Fruit fly (Drosophila melanogaster) whole organism, embryonic: ENCODE measurements around the gene smid.

Source experiments
- BEAF-32 ChIP-seq: fragments of 200-800 bp; sonication (Bioruptor generic); optimal IDR thresholded peaks from 3 replicates; lab custom pipeline; 2017; ENCODE audit warnings: missing biosample characterization, missing genetic modification characterization, mild to moderate bottlenecking, moderate library complexity, missing genetic modification reagents
- CG10366 ChIP-seq: fragments of 200-800 bp; sonication (Bioruptor generic); IDR thresholded peaks from 2 replicates; pipeline ENCODE4 v1.3.6; 2022; ENCODE audit warnings: missing biosample characterization, missing genetic modification characterization
- CG10654 ChIP-seq: fragments of 200-800 bp; sonication (Bioruptor generic); optimal IDR thresholded peaks from 2 replicates; lab custom pipeline; 2016; ENCODE audit warnings: missing biosample characterization, missing genetic modification characterization
- CG11456 ChIP-seq: fragments of 200-800 bp; sonication (Bioruptor generic); IDR thresholded peaks from 3 replicates; pipeline ENCODE4 v1.3.6; 2022; ENCODE audit warnings: missing biosample characterization, missing genetic modification characterization
- CG12155 ChIP-seq: fragments of 200-800 bp; sonication (Bioruptor generic); optimal IDR thresholded peaks from 3 replicates; lab custom pipeline; 2016; ENCODE audit warnings: missing biosample characterization, missing genetic modification characterization
- CG1233 ChIP-seq: fragments of 200-800 bp; sonication (Bioruptor generic); optimal IDR thresholded peaks from 4 replicates; lab custom pipeline; 2018; ENCODE audit warnings: missing biosample characterization, mild to moderate bottlenecking, missing genetic modification characterization
- CG14710 ChIP-seq: fragments of 200-800 bp; sonication (Bioruptor generic); optimal IDR thresholded peaks from 3 replicates; lab custom pipeline; 2019; ENCODE audit warnings: missing biosample characterization, mild to moderate bottlenecking, missing genetic modification characterization, moderate library complexity
- CG15514 ChIP-seq: fragments of 200-800 bp; sonication (Bioruptor generic); optimal IDR thresholded peaks from 3 replicates; lab custom pipeline; 2017; ENCODE audit warnings: missing biosample characterization, missing genetic modification characterization, mild to moderate bottlenecking, moderate library complexity, missing genetic modification reagents
- CG17802 ChIP-seq: fragments of 200-800 bp; sonication (Bioruptor generic); optimal IDR thresholded peaks from 2 replicates; lab custom pipeline; 2018; ENCODE audit warnings: missing biosample characterization, mild to moderate bottlenecking, missing genetic modification characterization, moderate library complexity
- CG18599 ChIP-seq: fragments of 200-800 bp; sonication (Bioruptor generic); optimal IDR thresholded peaks from 3 replicates; lab custom pipeline; 2017; ENCODE audit warnings: missing biosample characterization, missing genetic modification characterization, mild to moderate bottlenecking, moderate library complexity, missing genetic modification reagents
- CG2120 ChIP-seq: fragments of 200-800 bp; sonication (Bioruptor generic); optimal IDR thresholded peaks from 3 replicates; lab custom pipeline; 2016; ENCODE audit warnings: missing biosample characterization, missing genetic modification characterization
- CG30020 ChIP-seq: fragments of 200-800 bp; optimal IDR thresholded peaks from 2 replicates; lab custom pipeline; 2019; ENCODE audit warnings: missing biosample characterization, mild to moderate bottlenecking, missing genetic modification characterization, moderate library complexity
- CG30403 ChIP-seq: fragments of 200-800 bp; sonication (Bioruptor generic); optimal IDR thresholded peaks from 3 replicates; lab custom pipeline; 2016; ENCODE audit warnings: missing biosample characterization, missing genetic modification characterization
- CG31388 ChIP-seq: fragments of 200-800 bp; sonication (Bioruptor generic); optimal IDR thresholded peaks from 2 replicates; lab custom pipeline; 2016; ENCODE audit warnings: missing biosample characterization, missing genetic modification characterization
- CG33213 ChIP-seq: fragments of 200-800 bp; sonication (Bioruptor generic); optimal IDR thresholded peaks from 3 replicates; lab custom pipeline; 2016; ENCODE audit warnings: missing biosample characterization, missing genetic modification characterization
- CG3995 ChIP-seq: fragments of 200-800 bp; sonication (Bioruptor generic); optimal IDR thresholded peaks from 3 replicates; lab custom pipeline; 2016; ENCODE audit warnings: missing biosample characterization, missing genetic modification characterization
- CG4617 ChIP-seq: fragments of 200-800 bp; sonication (Bioruptor generic); optimal IDR thresholded peaks from 3 replicates; lab custom pipeline; 2016; ENCODE audit warnings: missing biosample characterization, missing genetic modification characterization, borderline replicate concordance
- CG6791 ChIP-seq: fragments of 200-800 bp; sonication (Bioruptor generic); IDR thresholded peaks from 3 replicates; pipeline ENCODE4 v1.3.6; 2022; ENCODE audit warnings: missing biosample characterization, missing genetic modification characterization; ENCODE audit not compliant: partially characterized antibody
- CG7928 ChIP-seq: fragments of 200-800 bp; sonication (Bioruptor generic); optimal IDR thresholded peaks from 2 replicates; lab custom pipeline; 2017; ENCODE audit warnings: missing biosample characterization, mild to moderate bottlenecking, missing genetic modification characterization
- CG9797 ChIP-seq: fragments of 200-800 bp; sonication (Bioruptor generic); optimal IDR thresholded peaks from 3 replicates; lab custom pipeline; 2018; ENCODE audit warnings: missing biosample characterization, mild to moderate bottlenecking, missing genetic modification characterization
- CG9817 ChIP-seq: fragments of 200-800 bp; sonication (Bioruptor generic); optimal IDR thresholded peaks from 2 replicates; lab custom pipeline; 2018; ENCODE audit warnings: missing biosample characterization, mild to moderate bottlenecking, missing genetic modification characterization, moderate library complexity
- Dbx ChIP-seq: fragments of 200-800 bp; sonication (Bioruptor generic); IDR thresholded peaks from 3 replicates; pipeline ENCODE4 v1.3.6; 2022; ENCODE audit warnings: missing biosample characterization, missing genetic modification characterization
- H15 ChIP-seq: fragments of 200-800 bp; sonication (Bioruptor generic); IDR thresholded peaks from 3 replicates; pipeline ENCODE4 v1.3.6; 2022; ENCODE audit warnings: missing biosample characterization, missing genetic modification characterization
- Hr3 ChIP-seq: fragments of 200-800 bp; sonication (Bioruptor generic); optimal IDR thresholded peaks from 3 replicates; lab custom pipeline; 2016; ENCODE audit warnings: missing biosample characterization, missing genetic modification characterization
- Med ChIP-seq: fragments of 200-800 bp; sonication (Bioruptor generic); peaks from one replicate; lab custom pipeline; 2016; ENCODE audit warnings: missing biosample characterization, missing genetic modification characterization, mild to moderate bottlenecking, inconsistent platforms, moderate library complexity
- Meics ChIP-seq: fragments of 200-800 bp; sonication (Bioruptor generic); optimal IDR thresholded peaks from 2 replicates; lab custom pipeline; 2017; ENCODE audit warnings: missing biosample characterization, mild to moderate bottlenecking, missing genetic modification characterization
- Myb ChIP-seq: fragments of 200-800 bp; sonication (Bioruptor generic); optimal IDR thresholded peaks from 2 replicates; lab custom pipeline; 2016; ENCODE audit warnings: missing biosample characterization, missing genetic modification characterization
- Scr ChIP-seq: fragments of 200-800 bp; sonication (Bioruptor generic); IDR thresholded peaks from 2 replicates; pipeline ENCODE4 v1.3.6; 2022; ENCODE audit warnings: missing biosample characterization, missing genetic modification characterization; ENCODE audit not compliant: partially characterized antibody
- ab ChIP-seq: fragments of 200-800 bp; sonication (Bioruptor generic); optimal IDR thresholded peaks from 2 replicates; lab custom pipeline; 2016; ENCODE audit warnings: missing biosample characterization, missing genetic modification characterization
- cad ChIP-seq: fragments of >200 bp; optimal IDR thresholded peaks from 2 replicates; lab custom pipeline; 2017; ENCODE audit warnings: missing biosample characterization, missing genetic modification characterization
- eyg ChIP-seq: fragments of 200-800 bp; sonication (Bioruptor generic); optimal IDR thresholded peaks from 3 replicates; lab custom pipeline; 2016; ENCODE audit warnings: missing biosample characterization, missing genetic modification characterization
- fd64A ChIP-seq: fragments of 200-800 bp; sonication (Bioruptor generic); optimal IDR thresholded peaks from 3 replicates; lab custom pipeline; 2018; ENCODE audit warnings: missing biosample characterization, mild to moderate bottlenecking, missing genetic modification characterization
- gcm ChIP-seq: fragments of 200-800 bp; sonication (Bioruptor generic); optimal IDR thresholded peaks from 2 replicates; lab custom pipeline; 2019; ENCODE audit warnings: missing biosample characterization, mild to moderate bottlenecking, missing genetic modification characterization, moderate library complexity
- grn ChIP-seq: fragments of 200-800 bp; sonication (Bioruptor generic); optimal IDR thresholded peaks from 3 replicates; lab custom pipeline; 2017; ENCODE audit warnings: missing biosample characterization, missing genetic modification characterization
- nau ChIP-seq: fragments of 200-800 bp; sonication (Bioruptor generic); optimal IDR thresholded peaks from 3 replicates; lab custom pipeline; 2017; ENCODE audit warnings: missing biosample characterization, mild to moderate bottlenecking, missing genetic modification characterization, missing genetic modification reagents
- nerfin-1 ChIP-seq: fragments of 200-800 bp; sonication (Bioruptor generic); optimal IDR thresholded peaks from 3 replicates; lab custom pipeline; 2019; ENCODE audit warnings: missing biosample characterization, mild to moderate bottlenecking, missing genetic modification characterization, moderate library complexity
- oc ChIP-seq: fragments of 200-800 bp; sonication (Bioruptor generic); optimal IDR thresholded peaks from 2 replicates; lab custom pipeline; 2018; ENCODE audit warnings: missing biosample characterization, mild to moderate bottlenecking, missing genetic modification characterization, moderate library complexity
- odd ChIP-seq: fragments of 200-800 bp; sonication (Bioruptor generic); optimal IDR thresholded peaks from 2 replicates; lab custom pipeline; 2017; ENCODE audit warnings: missing biosample characterization, mild to moderate bottlenecking, missing genetic modification characterization
- phol ChIP-seq: fragments of 200-800 bp; sonication (Bioruptor generic); optimal IDR thresholded peaks from 3 replicates; lab custom pipeline; 2018; ENCODE audit warnings: missing biosample characterization, mild to moderate bottlenecking, missing genetic modification characterization, moderate library complexity
- pzg ChIP-seq: fragments of 200-800 bp; sonication (Bioruptor generic); optimal IDR thresholded peaks from 3 replicates; lab custom pipeline; 2018; ENCODE audit warnings: missing biosample characterization, mild to moderate bottlenecking, missing genetic modification characterization, moderate library complexity
- rib ChIP-seq: fragments of 200-800 bp; sonication (Bioruptor generic); IDR thresholded peaks from 2 replicates; pipeline ENCODE4 v1.3.6; 2022; ENCODE audit warnings: missing biosample characterization, missing genetic modification characterization
- row ChIP-seq: fragments of 200-800 bp; sonication (Bioruptor generic); IDR thresholded peaks from 3 replicates; pipeline ENCODE4 v1.3.6; 2022; ENCODE audit warnings: missing biosample characterization, missing genetic modification characterization
- sc ChIP-seq, 3 experiments: fragments of >200 bp in 2 of 3; fragments of 200-800 bp in 1 of 3; sonication (Bioruptor generic) in 1 of 3; optimal IDR thresholded peaks; 2 replicates in 2 of 3; 3 replicates in 1 of 3; lab custom pipeline; 2017; ENCODE audit warnings: mild to moderate bottlenecking in 1 of 3, missing biosample characterization in 1 of 3, missing genetic modification characterization in 1 of 3, missing genetic modification reagents in 1 of 3
- scrt ChIP-seq: fragments of 200-800 bp; sonication (Bioruptor generic); optimal IDR thresholded peaks from 2 replicates; lab custom pipeline; 2018; ENCODE audit warnings: missing biosample characterization, mild to moderate bottlenecking, missing genetic modification characterization, moderate library complexity
- sens ChIP-seq: fragments of 200-800 bp; sonication (Bioruptor generic); peaks from one replicate; lab custom pipeline; 2016; ENCODE audit warnings: missing biosample characterization, missing genetic modification characterization
- tio ChIP-seq: fragments of 200-800 bp; sonication (Bioruptor generic); optimal IDR thresholded peaks from 2 replicates; lab custom pipeline; 2017; ENCODE audit warnings: missing biosample characterization, missing genetic modification characterization, inconsistent platforms
- trem ChIP-seq: fragments of 200-800 bp; optimal IDR thresholded peaks from 3 replicates; lab custom pipeline; 2019; ENCODE audit warnings: missing biosample characterization, mild to moderate bottlenecking, missing genetic modification characterization, moderate library complexity
- trh ChIP-seq: fragments of 200-800 bp; sonication (Bioruptor generic); optimal IDR thresholded peaks from 2 replicates; lab custom pipeline; 2016; ENCODE audit warnings: missing biosample characterization, missing genetic modification characterization
- vfl ChIP-seq: fragments of 200-800 bp; sonication (Bioruptor generic); optimal IDR thresholded peaks from 2 replicates; lab custom pipeline; 2016; ENCODE audit warnings: missing biosample characterization, missing genetic modification characterization
- zfh1 ChIP-seq: fragments of 200-800 bp; sonication (Bioruptor generic); IDR thresholded peaks from 3 replicates; pipeline ENCODE4 v1.3.6; 2022; ENCODE audit warnings: missing biosample characterization, missing genetic modification characterization

The smid gene

dm6 chr3L:7368934-7369333 lies 12.5 kb upstream of the smid start, which contains the start of gene Sh3beta (continued):
- TF ChIP-seq scrt (GFP tag; lab: Kevin White, UChicago): no peak
- no peak for TF ChIP-seq CG9817 (tag; lab: Kevin White, UChicago)
- TF ChIP-seq Scr (GFP tag; lab: Robert Waterston, UW): no peak
- no peak for TF ChIP-seq CG33213 (GFP tag; lab: Kevin White, UChicago)
- no peak for TF ChIP-seq ab
- TF ChIP-seq trem: no peak
- TF ChIP-seq CG6791: no peak
- no peak for TF ChIP-seq odd (GFP tag; lab: Kevin White, UChicago)
- peak; percentile 38 for TF ChIP-seq Meics (GFP tag; lab: Kevin White, UChicago)
- peak; percentile 39 for TF ChIP-seq CG4617 (GFP tag; lab: Kevin White, UChicago)
- TF ChIP-seq nau (GFP tag; lab: Kevin White, UChicago): no peak
- no peak for TF ChIP-seq CG30403 (GFP tag; lab: Kevin White, UChicago)
- TF ChIP-seq CG10654 (GFP tag; lab: Kevin White, UChicago): no peak

DNA sequence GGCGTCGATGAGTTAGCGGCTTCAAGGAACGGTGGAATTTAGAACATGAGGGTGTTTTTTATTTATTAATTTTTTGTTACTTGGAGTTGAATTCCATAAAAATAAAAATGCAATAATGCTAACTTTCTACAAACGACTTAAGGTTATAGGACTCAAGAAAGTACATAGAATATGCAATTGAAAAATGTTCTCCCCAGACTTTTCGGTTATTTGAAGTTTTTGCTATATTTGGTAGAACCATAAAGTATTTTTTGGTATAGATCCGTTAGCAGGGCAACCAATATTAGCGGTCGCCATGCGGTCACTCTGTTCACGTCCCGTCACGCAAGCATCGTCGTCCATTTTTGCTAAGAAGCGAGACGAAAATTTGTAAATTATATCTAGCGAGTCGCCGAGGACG lies 11.9 kb upstream of the smid start, which contains the start of gene akirin:
Gene akirin, plus strand, starts transcription at position 301 of the 400 bp plus-strand sequence.
- no peak for TF ChIP-seq cad (GFP tag; lab: Kevin White, UChicago)
- TF ChIP-seq CG2120 (GFP tag; lab: Kevin White, UChicago): no peak
- peak; percentile 24 for TF ChIP-seq BEAF-32 (GFP tag; lab: Kevin White, UChicago)
- peak; percentile 22; the same call in 1 of the 3 replicates for TF ChIP-seq row (GFP tag; lab: Robert Waterston, UW)
- TF ChIP-seq sc (optimal IDR thresholded peaks at IDR 0.05; lab: Kevin White, UChicago): no peak
- TF ChIP-seq sc (GFP tag; optimal IDR thresholded peaks at IDR 0.05; lab: Kevin White, UChicago): no peak
- TF ChIP-seq nerfin-1 (tag; lab: Kevin White, UChicago): no peak
- no peak for TF ChIP-seq eyg (GFP tag; lab: Kevin White, UChicago)
- no peak for TF ChIP-seq CG7928 (GFP tag; lab: Kevin White, UChicago)
- no peak for TF ChIP-seq zfh1 (GFP tag; lab: Robert Waterston, UW)
- TF ChIP-seq Myb (GFP tag; lab: Kevin White, UChicago): peak; percentile 28
- peak; percentile 43 for TF ChIP-seq CG12155
- TF ChIP-seq pzg (GFP tag; lab: Kevin White, UChicago): peak; percentile 38
- TF ChIP-seq CG10366 (GFP tag; lab: Robert Waterston, UW): no peak
- TF ChIP-seq CG17802 (tag; lab: Kevin White, UChicago): no peak
- TF ChIP-seq sens: peak; percentile 12
- no peak for TF ChIP-seq CG31388 (GFP tag; lab: Kevin White, UChicago)
- TF ChIP-seq vfl: no peak
- no peak for TF ChIP-seq gcm (GFP tag; lab: Kevin White, UChicago)
- no peak for TF ChIP-seq CG11456
- TF ChIP-seq grn (GFP tag; lab: Kevin White, UChicago): no peak
- TF ChIP-seq H15 (GFP tag; lab: Robert Waterston, UW): no peak
- no peak for TF ChIP-seq CG1233 (GFP tag; lab: Kevin White, UChicago)
- peak; percentile 42 for TF ChIP-seq Med (GFP tag; lab: Kevin White, UChicago)
- TF ChIP-seq CG30020 (tag; lab: Kevin White, UChicago): peak; percentile 30
- peak; percentile 38 for TF ChIP-seq CG9797 (GFP tag; lab: Kevin White, UChicago)
- TF ChIP-seq phol (tag; lab: Kevin White, UChicago): peak; percentile 30
- no peak for TF ChIP-seq tio (GFP tag; lab: Kevin White, UChicago)
- TF ChIP-seq trh (GFP tag; lab: Kevin White, UChicago): no peak
- TF ChIP-seq oc (tag; lab: Kevin White, UChicago): no peak
- peak; percentile 16 for TF ChIP-seq CG14710 (tag; lab: Kevin White, UChicago)
- no peak for TF ChIP-seq Hr3 (GFP tag; lab: Kevin White, UChicago)
- no peak for TF ChIP-seq Dbx (GFP tag; lab: Robert Waterston, UW)
- no peak for TF ChIP-seq rib (GFP tag; lab: Robert Waterston, UW)
- TF ChIP-seq CG3995: peak; percentile 9
- TF ChIP-seq CG18599: peak; percentile 14
- TF ChIP-seq CG15514: peak; percentile 4
- no peak for TF ChIP-seq fd64A
